Worm (Caenorhabditis elegans) whole organism, L2 larva: Measurements from ENCODE around the gene eif-3.G.

Source experiments
- ceh-82 ChIP-seq: fragments of 150-350 bp; optimal IDR thresholded peaks from 2 replicates; lab custom pipeline; 2014; ENCODE audit warnings: missing biosample characterization, missing genetic modification characterization
- fos-1 ChIP-seq: fragments of 150-350 bp; optimal IDR thresholded peaks from 2 replicates; lab custom pipeline; 2014; ENCODE audit warnings: missing biosample characterization, missing genetic modification characterization
- lin-13 ChIP-seq: fragments of 150-350 bp; optimal IDR thresholded peaks from 2 replicates; lab custom pipeline; 2014; ENCODE audit warnings: missing biosample characterization, missing genetic modification reagents, missing genetic modification characterization
- mbf-1 ChIP-seq: sonication (generic microtip); optimal IDR thresholded peaks from 2 replicates; lab custom pipeline; 2017; ENCODE audit warnings: missing biosample characterization, missing genetic modification characterization
- mdl-1 ChIP-seq, 2 experiments: fragments of 150-350 bp in 1 of 2; sonication (generic microtip) in 1 of 2; optimal IDR thresholded peaks; 2 replicates each; lab custom pipeline; 2017; ENCODE audit warnings: missing biosample characterization in 2 of 2, missing genetic modification characterization in 2 of 2
- nhr-11 ChIP-seq: fragments of 150-350 bp; optimal IDR thresholded peaks from 2 replicates; lab custom pipeline; 2014; ENCODE audit warnings: missing biosample characterization, missing genetic modification characterization
- sem-4 ChIP-seq: fragments of 150-350 bp; optimal IDR thresholded peaks from 2 replicates; lab custom pipeline; 2014; ENCODE audit warnings: missing biosample characterization, missing genetic modification reagents, missing genetic modification characterization
- snpc-4 ChIP-seq: fragments of 150-350 bp; optimal IDR thresholded peaks from 2 replicates; lab custom pipeline; 2014; ENCODE audit warnings: missing biosample characterization, missing genetic modification characterization
- unc-55 ChIP-seq: fragments of 150-350 bp; sonication (generic microtip); optimal IDR thresholded peaks from 3 replicates; lab custom pipeline; 2014; ENCODE audit warnings: missing biosample characterization, missing genetic modification reagents, missing genetic modification characterization
- unc-62 ChIP-seq: fragments of 150-350 bp; optimal IDR thresholded peaks from 2 replicates; lab custom pipeline; 2014; ENCODE audit warnings: missing biosample characterization, missing genetic modification reagents, missing genetic modification characterization
- zag-1 ChIP-seq: fragments of 150-350 bp; optimal IDR thresholded peaks from 2 replicates; lab custom pipeline; 2014; ENCODE audit warnings: missing biosample characterization, missing genetic modification characterization

DNA sequence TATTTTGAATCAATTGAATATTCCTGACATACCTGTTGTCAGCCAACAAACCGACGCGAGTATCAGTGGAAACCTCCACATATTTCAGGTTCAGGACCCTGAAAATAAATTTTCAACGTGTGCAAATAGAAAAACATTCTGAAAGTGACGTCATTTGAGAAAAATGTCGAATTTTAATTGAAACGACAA is 13.9 kb upstream of the eif-3.G start, which contains the start of gene F14E5.2:
- TF ChIP-seq lin-13 (GFP tag; lab: Kevin White, UChicago) (no peak), unc-55 (GFP tag; lab: Kevin White, UChicago) (no peak), fos-1 (tag; lab: Kevin White, UChicago) (no peak), snpc-4 (tag; lab: Kevin White, UChicago) (no peak), nhr-11 (tag; lab: Kevin White, UChicago) (no peak), mbf-1 (tag; lab: Kevin White, UChicago) (no peak), ceh-82 (no peak), unc-62 (GFP tag; lab: Kevin White, UChicago) (no peak), sem-4 (no peak), zag-1 (no peak), mdl-1 (tag; optimal IDR thresholded peaks at IDR 0.05; lab: Kevin White, UChicago) (no peak)
